Worm (Caenorhabditis elegans) whole organism, L4 larva: ENCODE measurements around the gene rps-28.

ENCODE experiments used
- D1046.2 ChIP-seq: fragments of 200-800 bp; sonication (Bioruptor generic); IDR thresholded peaks from 2 replicates; pipeline ENCODE4 v1.3.6; 2022; ENCODE audit warnings: missing genetic modification characterization, missing compliant biosample characterization
- F49E8.2 ChIP-seq: sonication (generic microtip); optimal IDR thresholded peaks from 2 replicates; lab custom pipeline; 2016; ENCODE audit warnings: missing compliant biosample characterization, mild to moderate bottlenecking, missing genetic modification characterization, borderline replicate concordance
- ZK337.2 ChIP-seq: fragments of 200-800 bp; sonication (Bioruptor generic); IDR thresholded peaks from 2 replicates; pipeline ENCODE4 v1.3.6; 2022; ENCODE audit warnings: missing genetic modification reagents, missing genetic modification characterization, missing compliant biosample characterization
- aha-1 ChIP-seq: fragments of 150-350 bp; peaks from one replicate; lab custom pipeline; 2014; ENCODE audit warnings: missing biosample characterization, missing genetic modification characterization
- aly-2 ChIP-seq: sonication (generic microtip); optimal IDR thresholded peaks from 2 replicates; lab custom pipeline; 2018; ENCODE audit warnings: missing biosample characterization, missing genetic modification characterization
- ama-1 ChIP-seq: fragments of 150-350 bp; optimal IDR thresholded peaks from 2 replicates; lab custom pipeline; 2014; ENCODE audit warnings: inconsistent platforms, mixed read lengths
- arid-1 ChIP-seq: fragments of 200-800 bp; sonication (Bioruptor generic); conservative IDR thresholded peaks from 2 replicates; pipeline ENCODE4 v1.3.6; 2022; ENCODE audit warnings: missing genetic modification reagents, missing genetic modification characterization, missing compliant biosample characterization
- ceh-44 ChIP-seq: fragments of 200-800 bp; sonication (Bioruptor generic); IDR thresholded peaks from 2 replicates; pipeline ENCODE4 v1.3.6; 2022; ENCODE audit warnings: missing genetic modification reagents, missing genetic modification characterization, missing compliant biosample characterization
- ceh-82 ChIP-seq: sonication (generic microtip); optimal IDR thresholded peaks from 2 replicates; lab custom pipeline; 2017; ENCODE audit warnings: missing biosample characterization, missing genetic modification characterization
- daf-12 ChIP-seq: fragments of 150-350 bp; optimal IDR thresholded peaks from 2 replicates; lab custom pipeline; 2014; ENCODE audit warnings: missing biosample characterization, missing genetic modification reagents, missing genetic modification characterization
- daf-16 ChIP-seq, 3 experiments: sonication (generic microtip); optimal IDR thresholded peaks; 2 replicates each; lab custom pipeline; 2016 to 2017; ENCODE audit warnings: missing genetic modification characterization in 3 of 3, missing genetic modification reagents in 3 of 3, mild to moderate bottlenecking in 2 of 3, missing compliant biosample characterization in 2 of 3, missing biosample characterization in 1 of 3, moderate library complexity in 1 of 3
- daf-8 ChIP-seq: fragments of 200-800 bp; sonication (Bioruptor generic); IDR thresholded peaks from 2 replicates; pipeline ENCODE4 v1.3.6; 2022; ENCODE audit warnings: missing genetic modification characterization, missing compliant biosample characterization
- dmd-6 ChIP-seq: fragments of 200-800 bp; sonication (Bioruptor generic); IDR thresholded peaks from 2 replicates; pipeline ENCODE4 v1.3.6; 2022; ENCODE audit warnings: missing genetic modification reagents, missing genetic modification characterization, missing compliant biosample characterization
- dmd-9 ChIP-seq: fragments of 200-800 bp; sonication (Bioruptor generic); IDR thresholded peaks from 2 replicates; pipeline ENCODE4 v1.3.6; 2022; ENCODE audit warnings: missing genetic modification reagents, missing genetic modification characterization, missing compliant biosample characterization
- dpl-1 ChIP-seq: fragments of 150-350 bp; optimal IDR thresholded peaks from 2 replicates; lab custom pipeline; 2014; ENCODE audit warnings: missing biosample characterization, missing genetic modification reagents, missing genetic modification characterization
- dve-1 ChIP-seq: sonication (generic microtip); optimal IDR thresholded peaks from 2 replicates; lab custom pipeline; 2017; ENCODE audit warnings: antibody characterized with exemption, mild to moderate bottlenecking, missing genetic modification characterization, missing compliant biosample characterization; ENCODE audit not compliant: insufficient read depth
- fos-1 ChIP-seq: fragments of 150-350 bp; optimal IDR thresholded peaks from 2 replicates; lab custom pipeline; 2014; ENCODE audit warnings: missing biosample characterization, missing genetic modification characterization
- gei-8 ChIP-seq: fragments of 200-800 bp; sonication (Bioruptor generic); optimal IDR thresholded peaks from 2 replicates; lab custom pipeline; 2018; ENCODE audit warnings: mild to moderate bottlenecking, missing genetic modification characterization, missing compliant biosample characterization
- hif-1 ChIP-seq, 2 experiments: sonication (generic microtip); optimal IDR thresholded peaks; 2 replicates each; lab custom pipeline; 2016 to 2017; ENCODE audit warnings: missing compliant biosample characterization in 2 of 2, missing genetic modification characterization in 2 of 2, missing genetic modification reagents in 2 of 2, missing genotype in 2 of 2, mild to moderate bottlenecking in 1 of 2
- hlh-11 ChIP-seq: fragments of 200-800 bp; sonication (Bioruptor generic); optimal IDR thresholded peaks from 2 replicates; lab custom pipeline; 2018; ENCODE audit warnings: mild to moderate bottlenecking, missing genetic modification characterization, missing compliant biosample characterization
- hlh-30 ChIP-seq: sonication (generic microtip); optimal IDR thresholded peaks from 2 replicates; lab custom pipeline; 2017; ENCODE audit warnings: antibody characterized with exemption, mild to moderate bottlenecking, missing genetic modification characterization, missing compliant biosample characterization; ENCODE audit not compliant: insufficient read depth
- hmg-1.1 ChIP-seq: fragments of 200-800 bp; sonication (Bioruptor generic); IDR thresholded peaks from 2 replicates; pipeline ENCODE4 v1.3.6; 2022; ENCODE audit warnings: missing genetic modification reagents, missing genetic modification characterization, missing compliant biosample characterization
- lin-1 ChIP-seq: fragments of 200-800 bp; sonication (Bioruptor generic); IDR thresholded peaks from 2 replicates; pipeline ENCODE4 v1.3.6; 2022; ENCODE audit warnings: missing genetic modification reagents, missing genetic modification characterization, missing compliant biosample characterization
- lin-13 ChIP-seq: fragments of 150-350 bp; optimal IDR thresholded peaks from 2 replicates; lab custom pipeline; 2014; ENCODE audit warnings: missing biosample characterization, missing genetic modification reagents, missing genetic modification characterization
- lsy-2 ChIP-seq, 2 experiments: fragments of 150-350 bp in 1 of 2; sonication (generic microtip) in 1 of 2; optimal IDR thresholded peaks; 2 replicates each; lab custom pipeline; 2014 to 2017; ENCODE audit warnings: missing biosample characterization in 2 of 2, missing genetic modification characterization in 2 of 2
- nhr-10 ChIP-seq: fragments of 150-350 bp; optimal IDR thresholded peaks from 2 replicates; lab custom pipeline; 2014; ENCODE audit warnings: missing biosample characterization, missing genetic modification characterization
- nhr-11 ChIP-seq: fragments of 150-350 bp; optimal IDR thresholded peaks from 2 replicates; lab custom pipeline; 2014; ENCODE audit warnings: missing biosample characterization, missing genetic modification characterization
- nhr-111 ChIP-seq: fragments of 200-800 bp; sonication (Bioruptor generic); optimal IDR thresholded peaks from 2 replicates; lab custom pipeline; 2018; ENCODE audit warnings: mild to moderate bottlenecking, missing genetic modification characterization, missing compliant biosample characterization
- nhr-28 ChIP-seq: fragments of 150-350 bp; optimal IDR thresholded peaks from 2 replicates; lab custom pipeline; 2014; ENCODE audit warnings: missing biosample characterization, missing genetic modification characterization
- nhr-76 ChIP-seq: fragments of 150-350 bp; optimal IDR thresholded peaks from 2 replicates; lab custom pipeline; 2014; ENCODE audit warnings: missing biosample characterization, missing genetic modification characterization
- pha-4 ChIP-seq, 2 experiments: fragments of 150-350 bp in 1 of 2; fragments of 200-800 bp in 1 of 2; sonication (Bioruptor generic) in 1 of 2; IDR thresholded peaks in 1 of 2; optimal IDR thresholded peaks in 1 of 2; 2 replicates each; pipeline versions ENCODE4 v1.3.6 to Lab custom; 2014 to 2022; ENCODE audit warnings: missing genetic modification characterization in 2 of 2, missing genetic modification reagents in 2 of 2, missing biosample characterization in 1 of 2, missing compliant biosample characterization in 1 of 2
- sdz-12 ChIP-seq: fragments of 200-800 bp; sonication (Bioruptor generic); optimal IDR thresholded peaks from 2 replicates; lab custom pipeline; 2018; ENCODE audit warnings: mild to moderate bottlenecking, missing genetic modification characterization, missing compliant biosample characterization
- set-16 ChIP-seq: fragments of 200-800 bp; sonication (Bioruptor generic); IDR thresholded peaks from 2 replicates; pipeline ENCODE4 v1.3.6; 2022; ENCODE audit warnings: missing genetic modification reagents, missing genetic modification characterization, missing compliant biosample characterization
- spr-1 ChIP-seq: sonication (generic microtip); optimal IDR thresholded peaks from 2 replicates; lab custom pipeline; 2016; ENCODE audit warnings: mild to moderate bottlenecking, missing genetic modification characterization, missing compliant biosample characterization
- tra-1 ChIP-seq: fragments of 200-800 bp; sonication (Bioruptor generic); IDR thresholded peaks from 2 replicates; pipeline ENCODE4 v1.3.6; 2022; ENCODE audit warnings: missing genetic modification reagents, missing genetic modification characterization, missing compliant biosample characterization
- unc-130 ChIP-seq: sonication (generic microtip); optimal IDR thresholded peaks from 2 replicates; lab custom pipeline; 2016; ENCODE audit warnings: missing genetic modification reagents, missing genetic modification characterization, missing compliant biosample characterization
- unc-62 ChIP-seq, 3 experiments: fragments of 150-350 bp in 1 of 3; sonication (generic microtip); optimal IDR thresholded peaks in 2 of 3; peaks in 1 of 3; 1 replicate in 1 of 3; 2 replicates in 2 of 3; lab custom pipeline; 2014 to 2017; ENCODE audit warnings: missing biosample characterization in 3 of 3, missing genetic modification characterization in 3 of 3, missing genetic modification reagents in 3 of 3, missing genotype in 1 of 3
- vab-7 ChIP-seq: fragments of 200-800 bp; sonication (Bioruptor generic); IDR thresholded peaks from 2 replicates; pipeline ENCODE4 v1.3.6; 2022; ENCODE audit warnings: missing genetic modification reagents, missing genetic modification characterization, missing compliant biosample characterization
- zip-11 ChIP-seq: fragments of 200-800 bp; sonication (Bioruptor generic); IDR thresholded peaks from 2 replicates; pipeline ENCODE4 v1.3.6; 2022; ENCODE audit warnings: missing genetic modification characterization, missing compliant biosample characterization

Gene rps-28

ce11 chrIV:1632593-1632992 is 26.9 kb upstream of the rps-28 start:
- TF ChIP-seq fos-1 (no peak), dmd-9 (GFP tag; lab: Robert Waterston, UW) (no peak)

ce11 chrIV:1633445-1633844 is 26.0 kb upstream of the rps-28 start, which contains the start of gene Y41D4B.6:
TSS of gene Y41D4B.6 (plus strand) at chrIV:1633745.
- TF ChIP-seq aha-1 (tag; lab: Kevin White, UChicago): peak; percentile 3
- TF ChIP-seq dpl-1 (GFP tag; lab: Kevin White, UChicago): no peak
- TF ChIP-seq, all 104 proteins: peak for 1

- TF ChIP-seq daf-16 (GFP tag; optimal IDR thresholded peaks at IDR 0.05; lab: Kevin White, UChicago) (no peak), daf-16 (tag; optimal IDR thresholded peaks at IDR 0.05; lab: Kevin White, UChicago) (peak; percentile 4), ama-1 (lab: Kevin White, UChicago) (peak; percentile 13), vab-7 (GFP tag; lab: Robert Waterston, UW) (peak; percentile 17; the same call in 1 of the 2 replicates), unc-62 (GFP tag; optimal IDR thresholded peaks at IDR 0.05 in 1 of 2; lab: Kevin White, UChicago) (peak in 1 of 2 experiments; percentile 36), unc-62 (tag; optimal IDR thresholded peaks at IDR 0.05; lab: Kevin White, UChicago) (no peak), pha-4 (GFP tag; IDR thresholded peaks at IDR 0.05; lab: Robert Waterston, UW) (peak; percentile 16; the same call in 1 of the 2 replicates), pha-4 (tag; optimal IDR thresholded peaks at IDR 0.05; lab: Kevin White, UChicago) (no peak), lin-1 (no peak)
Observed at ce11 chrIV:1637333-1637732, 22.2 kb upstream of the rps-28 start.

ce11 chrIV:1645198-1645597 is 14.3 kb upstream of the rps-28 start, which contains the start of gene nhr-274:
TSS of gene nhr-274 (minus strand) at chrIV:1645298.
- TF ChIP-seq D1046.2 (GFP tag; lab: Robert Waterston, UW): 0 out of 2 replicates have a peak, but pooled peaks have one; percentile 5

- TF ChIP-seq hlh-11 (tag; lab: Kevin White, UChicago): no peak
- TF ChIP-seq aha-1 (tag; lab: Kevin White, UChicago): peak; percentile 77
Observed at ce11 chrIV:1649349-1649748, 10.1 kb upstream of the rps-28 start.

ce11 chrIV:1649794-1650193 is 9.7 kb upstream of the rps-28 start:
- peak; percentile 79 for TF ChIP-seq hlh-30
- no peak for TF ChIP-seq daf-12 (tag; lab: Kevin White, UChicago)
- peak; percentile 10 for TF ChIP-seq nhr-11 (tag; lab: Kevin White, UChicago)
- TF ChIP-seq set-16 (GFP tag; lab: Robert Waterston, UW): no peak
- TF ChIP-seq aly-2 (tag; lab: Kevin White, UChicago): no peak
- TF ChIP-seq dmd-6: peak; percentile 81
- TF ChIP-seq ceh-44: no peak
- TF ChIP-seq aha-1 (tag; lab: Kevin White, UChicago): peak; percentile 78
- peak in 1 of 2 experiments; percentile 44 for TF ChIP-seq hif-1 (tag; optimal IDR thresholded peaks at IDR 0.05; lab: Kevin White, UChicago)
- TF ChIP-seq nhr-111 (GFP tag; lab: Kevin White, UChicago): no peak
- peak in 1 of 2 experiments; percentile 54 for TF ChIP-seq lsy-2 (tag; optimal IDR thresholded peaks at IDR 0.05; lab: Kevin White, UChicago)
- peak; percentile 59 for TF ChIP-seq nhr-28
- no peak for TF ChIP-seq ZK337.2
- no peak for TF ChIP-seq ceh-82 (tag; lab: Kevin White, UChicago)
- TF ChIP-seq lin-13 (GFP tag; lab: Kevin White, UChicago): no peak
- no peak for TF ChIP-seq arid-1
- TF ChIP-seq dve-1 (tag; lab: Kevin White, UChicago): peak; percentile 55
- TF ChIP-seq fos-1: no peak
- TF ChIP-seq nhr-76 (tag; lab: Kevin White, UChicago): no peak
- TF ChIP-seq nhr-10 (tag; lab: Kevin White, UChicago): no peak
- TF ChIP-seq hmg-1.1 (GFP tag; lab: Robert Waterston, UW): no peak
- peak; percentile 11 for TF ChIP-seq ama-1 (lab: Kevin White, UChicago)
- TF ChIP-seq daf-8: no peak
- no peak for TF ChIP-seq zip-11 (GFP tag; lab: Robert Waterston, UW)
- no peak for TF ChIP-seq tra-1 (GFP tag; lab: Robert Waterston, UW)
- TF ChIP-seq sdz-12 (GFP tag; lab: Kevin White, UChicago): no peak
- no peak for TF ChIP-seq gei-8 (GFP tag; lab: Kevin White, UChicago)
- no peak for TF ChIP-seq unc-130
- no peak for TF ChIP-seq spr-1 (tag; lab: Kevin White, UChicago)
- TF ChIP-seq unc-62 (GFP tag; optimal IDR thresholded peaks at IDR 0.05 in 1 of 2; lab: Kevin White, UChicago): peak in 1 of 2 experiments; percentile 36
- TF ChIP-seq unc-62 (tag; optimal IDR thresholded peaks at IDR 0.05; lab: Kevin White, UChicago): no peak
- TF ChIP-seq F49E8.2: no peak
